Worm (Caenorhabditis elegans) whole organism, dauer: Measurements from ENCODE around the gene T27A1.2.

Source experiments
- unc-62 ChIP-seq: sonication (generic microtip); optimal IDR thresholded peaks from 2 replicates; lab custom pipeline; 2017; ENCODE audit warnings: missing biosample characterization, missing genetic modification reagents, missing genetic modification characterization

T27A1.2 gene

ce11 chrII:526375-526774, 10.3 kb downstream of the T27A1.2 start, which contains the start of gene lgc-34:
TSS of gene lgc-34 (plus strand) at chrII:526574.
- no peak for TF ChIP-seq unc-62 (GFP tag; lab: Kevin White, UChicago)

- no peak for TF ChIP-seq unc-62 (GFP tag; lab: Kevin White, UChicago)
Measured at ce11 chrII:522302-522701, 14.4 kb downstream of the T27A1.2 start, which contains the start of gene slc-36.2. TSS of gene slc-36.2 (plus strand) at chrII:522602.

ce11 chrII:521720-522119, 15.0 kb downstream of the T27A1.2 start:
- no peak for TF ChIP-seq unc-62 (GFP tag; lab: Kevin White, UChicago)

- no peak for TF ChIP-seq unc-62 (GFP tag; lab: Kevin White, UChicago)
Measured at ce11 chrII:515765-516164, 20.9 kb downstream of the T27A1.2 start, which contains the start of gene mab-9. TSS of gene mab-9 (plus strand) at chrII:516024.

- no peak for TF ChIP-seq unc-62 (GFP tag; lab: Kevin White, UChicago)
Measured at ce11 chrII:512630-513029, 24.0 kb downstream of the T27A1.2 start.

- no peak for TF ChIP-seq unc-62 (GFP tag; lab: Kevin White, UChicago)
Measured at ce11 chrII:511968-512367, 24.7 kb downstream of the T27A1.2 start.

- TF ChIP-seq unc-62 (GFP tag; lab: Kevin White, UChicago) = no peak
Measured at ce11 chrII:509230-509629, 27.4 kb downstream of the T27A1.2 start, which contains the start of gene srh-105. TSS of gene srh-105 (minus strand) at chrII:509330.

ce11 chrII:508603-509002, 28.1 kb downstream of the T27A1.2 start:
- no peak for TF ChIP-seq unc-62 (GFP tag; lab: Kevin White, UChicago)

- TF ChIP-seq unc-62 (GFP tag; lab: Kevin White, UChicago) = no peak
Measured at ce11 chrII:506069-506468, 30.6 kb downstream of the T27A1.2 start.

ce11 chrII:502638-503037, 34.0 kb downstream of the T27A1.2 start:
- no peak for TF ChIP-seq unc-62 (GFP tag; lab: Kevin White, UChicago)

ce11 chrII:495124-495523, 41.6 kb downstream of the T27A1.2 start, which contains the start of gene sms-5:
TSS of gene sms-5 (plus strand) at chrII:495424.
- no peak for TF ChIP-seq unc-62 (GFP tag; lab: Kevin White, UChicago)

- TF ChIP-seq unc-62 (GFP tag; lab: Kevin White, UChicago) = no peak
Measured at ce11 chrII:484328-484916, 52.3 kb downstream of the T27A1.2 start, which contains the start of the genes gldi-1 and prp-21. TSS of gene gldi-1 (minus strand) at chrII:484378. TSS of gene prp-21 (plus strand) at chrII:484866.
